Fruit fly (Drosophila melanogaster) whole organism, embryonic: Measurements from ENCODE around the gene D12.

Experiments used
- ATbp ChIP-seq: fragments of 200-800 bp; sonication (Bioruptor generic); optimal IDR thresholded peaks from 2 replicates; lab custom pipeline; 2017; ENCODE audit warnings: missing biosample characterization, mild to moderate bottlenecking, missing genetic modification characterization, missing genetic modification reagents
- Abd-B ChIP-seq: fragments of 200-800 bp; sonication (Bioruptor generic); optimal IDR thresholded peaks from 2 replicates; lab custom pipeline; 2018; ENCODE audit warnings: missing biosample characterization, mild to moderate bottlenecking, missing genetic modification characterization, moderate library complexity
- Ada2b ChIP-seq: fragments of 200-800 bp; sonication (Bioruptor generic); IDR thresholded peaks from 2 replicates; pipeline ENCODE4 v1.3.6; 2022; ENCODE audit warnings: missing biosample characterization, missing genetic modification characterization
- CG13287 ChIP-seq: fragments of 200-800 bp; sonication (Bioruptor generic); IDR thresholded peaks from 2 replicates; pipeline ENCODE4 v1.3.6; 2022; ENCODE audit warnings: missing biosample characterization, missing genetic modification characterization; ENCODE audit not compliant: partially characterized antibody
- CG13775 ChIP-seq: fragments of 200-800 bp; sonication (Bioruptor generic); optimal IDR thresholded peaks from 3 replicates; lab custom pipeline; 2017; ENCODE audit warnings: missing biosample characterization, mild to moderate bottlenecking, missing genetic modification characterization
- CG15073 ChIP-seq: fragments of 200-800 bp; sonication (Bioruptor generic); optimal IDR thresholded peaks from 2 replicates; lab custom pipeline; 2016; ENCODE audit warnings: missing biosample characterization, missing genetic modification characterization
- CG15514 ChIP-seq: fragments of 200-800 bp; sonication (Bioruptor generic); optimal IDR thresholded peaks from 3 replicates; lab custom pipeline; 2017; ENCODE audit warnings: missing biosample characterization, missing genetic modification characterization, mild to moderate bottlenecking, moderate library complexity, missing genetic modification reagents
- CG2116 ChIP-seq: fragments of 200-800 bp; sonication (Bioruptor generic); optimal IDR thresholded peaks from 3 replicates; lab custom pipeline; 2018; ENCODE audit warnings: missing biosample characterization, mild to moderate bottlenecking, missing genetic modification characterization
- CG2678 ChIP-seq: fragments of 200-800 bp; sonication (Bioruptor generic); optimal IDR thresholded peaks from 3 replicates; lab custom pipeline; 2019; ENCODE audit warnings: missing biosample characterization, mild to moderate bottlenecking, missing genetic modification characterization, moderate library complexity
- CG30403 ChIP-seq: fragments of 200-800 bp; sonication (Bioruptor generic); optimal IDR thresholded peaks from 3 replicates; lab custom pipeline; 2016; ENCODE audit warnings: missing biosample characterization, missing genetic modification characterization
- CG4282 ChIP-seq: fragments of 200-800 bp; sonication (Bioruptor generic); optimal IDR thresholded peaks from 2 replicates; lab custom pipeline; 2016; ENCODE audit warnings: missing biosample characterization, missing genetic modification characterization
- CG43689 ChIP-seq: fragments of 200-800 bp; sonication (Bioruptor generic); IDR thresholded peaks from 2 replicates; pipeline ENCODE4 v1.3.6; 2022; ENCODE audit warnings: missing biosample characterization, missing genetic modification characterization
- CG4730 ChIP-seq: fragments of 200-800 bp; sonication (Bioruptor generic); IDR thresholded peaks from 2 replicates; pipeline ENCODE4 v1.3.6; 2022; ENCODE audit warnings: missing biosample characterization, missing genetic modification characterization
- CG6254 ChIP-seq: fragments of 200-800 bp; sonication (Bioruptor generic); optimal IDR thresholded peaks from 3 replicates; lab custom pipeline; 2017; ENCODE audit warnings: mild to moderate bottlenecking, missing biosample characterization, missing genetic modification reagents, missing genetic modification characterization
- CG6654 ChIP-seq: fragments of 200-800 bp; sonication (Bioruptor generic); optimal IDR thresholded peaks from 2 replicates; lab custom pipeline; 2017; ENCODE audit warnings: missing biosample characterization, mild to moderate bottlenecking, missing genetic modification characterization
- CG6765 ChIP-seq: fragments of 200-800 bp; sonication (Bioruptor generic); optimal IDR thresholded peaks from 3 replicates; lab custom pipeline; 2017; ENCODE audit warnings: missing biosample characterization, mild to moderate bottlenecking, missing genetic modification characterization
- CG8359 ChIP-seq: fragments of 200-800 bp; sonication (Bioruptor generic); optimal IDR thresholded peaks from 2 replicates; lab custom pipeline; 2017; ENCODE audit warnings: missing biosample characterization, mild to moderate bottlenecking, missing genetic modification characterization, borderline replicate concordance
- CG9727 ChIP-seq: fragments of 200-800 bp; sonication (Bioruptor generic); optimal IDR thresholded peaks from 3 replicates; lab custom pipeline; 2017; ENCODE audit warnings: missing biosample characterization, mild to moderate bottlenecking, missing genetic modification characterization
- CG9932 ChIP-seq: fragments of 200-800 bp; sonication (Bioruptor generic); IDR thresholded peaks from 2 replicates; pipeline ENCODE4 v1.3.6; 2022; ENCODE audit warnings: missing biosample characterization, missing genetic modification characterization
- Chrac-16 ChIP-seq: fragments of 200-800 bp; sonication (Bioruptor generic); optimal IDR thresholded peaks from 3 replicates; lab custom pipeline; 2016; ENCODE audit warnings: missing biosample characterization, missing genetic modification characterization
- H15 ChIP-seq: fragments of 200-800 bp; sonication (Bioruptor generic); IDR thresholded peaks from 3 replicates; pipeline ENCODE4 v1.3.6; 2022; ENCODE audit warnings: missing biosample characterization, missing genetic modification characterization
- HLH3B ChIP-seq: fragments of 200-800 bp; sonication (Bioruptor generic); IDR thresholded peaks from 2 replicates; pipeline ENCODE4 v1.3.6; 2022; ENCODE audit warnings: missing biosample characterization, missing genetic modification characterization
- Hr51 ChIP-seq, 2 experiments: fragments of 200-800 bp; sonication (Bioruptor generic); optimal IDR thresholded peaks; 2 replicates in 1 of 2; 3 replicates in 1 of 2; lab custom pipeline; 2016 to 2018; ENCODE audit warnings: missing biosample characterization in 2 of 2, missing genetic modification characterization in 2 of 2, mild to moderate bottlenecking in 1 of 2, moderate library complexity in 1 of 2
- MESR4 ChIP-seq: fragments of 200-800 bp; sonication (Bioruptor generic); optimal IDR thresholded peaks from 2 replicates; lab custom pipeline; 2018; ENCODE audit warnings: missing biosample characterization, mild to moderate bottlenecking, missing genetic modification characterization, moderate library complexity
- Med ChIP-seq: fragments of 200-800 bp; sonication (Bioruptor generic); peaks from one replicate; lab custom pipeline; 2016; ENCODE audit warnings: missing biosample characterization, missing genetic modification characterization, mild to moderate bottlenecking, inconsistent platforms, moderate library complexity
- Mrtf ChIP-seq: fragments of 200-800 bp; sonication (Bioruptor generic); IDR thresholded peaks from 3 replicates; pipeline ENCODE4 v1.3.6; 2022; ENCODE audit warnings: missing biosample characterization, missing genetic modification characterization
- NC2α ChIP-seq: fragments of 200-800 bp; sonication (Bioruptor generic); optimal IDR thresholded peaks from 2 replicates; lab custom pipeline; 2016; ENCODE audit warnings: missing biosample characterization, missing genetic modification characterization
- Sox100B ChIP-seq: fragments of 200-800 bp; sonication (Bioruptor generic); optimal IDR thresholded peaks from 3 replicates; lab custom pipeline; 2018; ENCODE audit warnings: missing biosample characterization, mild to moderate bottlenecking, missing genetic modification characterization
- Sox102F ChIP-seq: fragments of 200-800 bp; sonication (Bioruptor generic); optimal IDR thresholded peaks from 2 replicates; lab custom pipeline; 2018; ENCODE audit warnings: missing biosample characterization, mild to moderate bottlenecking, missing genetic modification characterization, moderate library complexity
- Ssrp ChIP-seq: fragments of 200-800 bp; sonication (Bioruptor generic); optimal IDR thresholded peaks from 2 replicates; lab custom pipeline; 2018; ENCODE audit warnings: missing biosample characterization, mild to moderate bottlenecking, missing genetic modification characterization, moderate library complexity
- Taf1 ChIP-seq: fragments of 200-800 bp; sonication (Bioruptor generic); IDR thresholded peaks from 2 replicates; pipeline ENCODE4 v1.3.6; 2022; ENCODE audit warnings: missing biosample characterization, missing genetic modification characterization
- ab ChIP-seq: fragments of 200-800 bp; sonication (Bioruptor generic); optimal IDR thresholded peaks from 2 replicates; lab custom pipeline; 2016; ENCODE audit warnings: missing biosample characterization, missing genetic modification characterization
- ato ChIP-seq: fragments of 200-800 bp; sonication (Bioruptor generic); IDR thresholded peaks from 2 replicates; pipeline ENCODE4 v1.3.6; 2022; ENCODE audit warnings: missing biosample characterization, missing genetic modification characterization; ENCODE audit not compliant: partially characterized antibody
- disco-r ChIP-seq: fragments of 200-800 bp; sonication (Bioruptor generic); optimal IDR thresholded peaks from 2 replicates; lab custom pipeline; 2016; ENCODE audit warnings: missing biosample characterization, missing genetic modification characterization
- gro ChIP-seq: fragments of 200-800 bp; sonication (Bioruptor generic); optimal IDR thresholded peaks from 2 replicates; lab custom pipeline; 2016; ENCODE audit warnings: missing biosample characterization, missing genetic modification characterization
- gt ChIP-seq: fragments of 200-800 bp; sonication (Bioruptor generic); IDR thresholded peaks from 2 replicates; pipeline ENCODE4 v1.3.6; 2022; ENCODE audit warnings: missing biosample characterization, missing genetic modification characterization
- hb ChIP-seq: fragments of 200-800 bp; sonication (Bioruptor generic); IDR thresholded peaks from 3 replicates; pipeline ENCODE4 v1.3.6; 2022; ENCODE audit warnings: missing biosample characterization, missing genetic modification characterization; ENCODE audit not compliant: partially characterized antibody
- peb ChIP-seq: fragments of 200-800 bp; sonication (Bioruptor generic); IDR thresholded peaks from 2 replicates; pipeline ENCODE4 v1.3.6; 2022; ENCODE audit warnings: missing biosample characterization, missing genetic modification characterization
- phol ChIP-seq: fragments of 200-800 bp; sonication (Bioruptor generic); optimal IDR thresholded peaks from 3 replicates; lab custom pipeline; 2018; ENCODE audit warnings: missing biosample characterization, mild to moderate bottlenecking, missing genetic modification characterization, moderate library complexity
- pros ChIP-seq: fragments of 200-800 bp; sonication (Bioruptor generic); optimal IDR thresholded peaks from 3 replicates; lab custom pipeline; 2019; ENCODE audit warnings: missing biosample characterization, mild to moderate bottlenecking, missing genetic modification characterization, moderate library complexity
- pum ChIP-seq: fragments of 200-800 bp; sonication (Bioruptor generic); optimal IDR thresholded peaks from 2 replicates; lab custom pipeline; 2016; ENCODE audit warnings: missing biosample characterization, missing genetic modification characterization
- rib ChIP-seq: fragments of 200-800 bp; sonication (Bioruptor generic); IDR thresholded peaks from 2 replicates; pipeline ENCODE4 v1.3.6; 2022; ENCODE audit warnings: missing biosample characterization, missing genetic modification characterization
- sd ChIP-seq: fragments of 200-800 bp; sonication (Bioruptor generic); optimal IDR thresholded peaks from 3 replicates; lab custom pipeline; 2018; ENCODE audit warnings: missing biosample characterization, mild to moderate bottlenecking, missing genetic modification characterization, moderate library complexity
- sisA ChIP-seq: fragments of 200-800 bp; sonication (Bioruptor generic); IDR thresholded peaks from 2 replicates; pipeline ENCODE4 v1.3.6; 2022; ENCODE audit warnings: missing biosample characterization, missing genetic modification characterization
- slou ChIP-seq: fragments of 200-800 bp; sonication (Bioruptor generic); optimal IDR thresholded peaks from 3 replicates; lab custom pipeline; 2016; ENCODE audit warnings: missing biosample characterization, missing genetic modification characterization
- sna ChIP-seq: fragments of 200-800 bp; sonication (Bioruptor generic); IDR thresholded peaks from 2 replicates; pipeline ENCODE4 v1.3.6; 2022; ENCODE audit warnings: missing biosample characterization, missing genetic modification characterization; ENCODE audit not compliant: partially characterized antibody
- sqz ChIP-seq: fragments of 200-800 bp; sonication (Bioruptor generic); optimal IDR thresholded peaks from 3 replicates; lab custom pipeline; 2018; ENCODE audit warnings: missing biosample characterization, mild to moderate bottlenecking, missing genetic modification characterization
- wdn ChIP-seq: fragments of 200-800 bp; sonication (Bioruptor generic); IDR thresholded peaks from 2 replicates; pipeline ENCODE4 v1.3.6; 2022; ENCODE audit warnings: missing biosample characterization, missing genetic modification characterization

Gene D12

DNA sequence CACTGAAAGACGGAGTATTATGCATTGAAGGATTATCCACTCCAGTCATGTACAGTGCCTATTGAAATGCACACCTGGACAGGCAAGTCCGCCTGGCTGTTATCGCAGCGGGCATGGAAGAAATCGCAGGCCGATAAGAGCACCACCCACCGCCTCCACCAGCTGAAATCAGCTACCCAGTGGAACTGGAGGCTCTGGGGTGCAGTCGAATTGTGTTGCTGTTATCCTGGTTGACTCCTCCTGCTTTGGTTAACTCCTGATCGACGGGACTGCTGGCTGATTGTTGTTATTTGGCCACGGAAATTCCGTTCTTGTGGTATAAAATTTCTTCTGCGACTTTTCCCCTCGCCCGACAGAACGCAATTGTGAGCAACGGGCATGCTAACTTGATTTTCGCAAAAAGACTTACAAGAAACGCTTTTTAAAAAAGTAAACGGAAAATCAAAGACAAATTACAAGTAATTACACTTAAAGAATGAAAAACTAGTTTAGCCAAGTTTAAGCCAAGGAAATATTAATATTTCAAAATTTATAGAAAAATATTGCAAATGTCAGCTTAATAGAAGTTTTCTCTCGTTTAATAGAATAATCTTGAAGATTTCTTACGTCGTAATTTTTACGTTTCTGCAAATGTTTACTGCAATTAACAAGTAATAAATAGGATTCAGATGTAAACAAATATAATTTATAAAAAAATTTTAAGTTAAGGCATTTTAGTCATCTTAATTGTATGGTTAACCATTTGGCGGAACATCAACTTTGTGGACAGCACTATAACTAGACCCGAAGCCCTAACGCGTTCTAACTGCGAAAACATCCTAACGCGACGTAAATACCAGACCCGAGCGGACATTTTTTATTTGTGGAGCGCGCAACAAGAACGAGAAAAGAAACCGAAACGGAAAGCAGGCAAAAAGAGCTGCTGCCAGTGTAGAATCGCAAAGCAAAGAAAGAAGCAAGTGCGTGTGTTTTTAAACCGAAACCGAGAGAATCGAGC, 22.0 kb downstream of the D12 start, which contains the start of the genes CG13398 and Akap200 (continued):
- TF ChIP-seq Sox100B (GFP tag; lab: Kevin White, UChicago): peak; percentile 44
- TF ChIP-seq Mrtf: no peak
- no peak for TF ChIP-seq CG15073
- no peak for TF ChIP-seq pum (GFP tag; lab: Kevin White, UChicago)
- TF ChIP-seq MESR4 (GFP tag; lab: Kevin White, UChicago): peak; percentile 92
- TF ChIP-seq sna (GFP tag; lab: Robert Waterston, UW): no peak
- no peak for TF ChIP-seq hb
- peak; percentile 27 for TF ChIP-seq CG2116 (GFP tag; lab: Kevin White, UChicago)
- no peak for TF ChIP-seq Abd-B (GFP tag; lab: Kevin White, UChicago)
- no peak for TF ChIP-seq ATbp (GFP tag; lab: Kevin White, UChicago)
- no peak for TF ChIP-seq Hr51 (GFP tag; optimal IDR thresholded peaks at IDR 0.05; lab: Kevin White, UChicago)
- TF ChIP-seq sd (tag; lab: Kevin White, UChicago): peak; percentile 26
- no peak for TF ChIP-seq rib (GFP tag; lab: Robert Waterston, UW)
- TF ChIP-seq Sox102F (GFP tag; lab: Kevin White, UChicago): no peak
- peak; percentile 24 for TF ChIP-seq pros (GFP tag; lab: Kevin White, UChicago)
- no peak for TF ChIP-seq CG4730
- no peak for TF ChIP-seq CG8359 (GFP tag; lab: Kevin White, UChicago)
- TF ChIP-seq CG6254: no peak
- TF ChIP-seq CG2678 (tag; lab: Kevin White, UChicago): no peak
- no peak for TF ChIP-seq ato (GFP tag; lab: Robert Waterston, UW)
- TF ChIP-seq CG13287 (GFP tag; lab: Robert Waterston, UW): 0 out of 2 replicates have a peak, but pooled peaks have one; percentile 15
- peak; percentile 38 for TF ChIP-seq CG9727
- TF ChIP-seq Chrac-16 (GFP tag; lab: Kevin White, UChicago): no peak
- peak; percentile 19 for TF ChIP-seq CG15514 (GFP tag; lab: Kevin White, UChicago)
- TF ChIP-seq sqz (GFP tag; lab: Kevin White, UChicago): no peak
- TF ChIP-seq CG6765 (GFP tag; lab: Kevin White, UChicago): no peak
- TF ChIP-seq CG4282: no peak
- no peak for TF ChIP-seq H15 (GFP tag; lab: Robert Waterston, UW)
- no peak for TF ChIP-seq ab (GFP tag; lab: Kevin White, UChicago)
- TF ChIP-seq CG6654 (GFP tag; lab: Kevin White, UChicago): no peak
- TF ChIP-seq sisA: no peak
- TF ChIP-seq CG9932 (GFP tag; lab: Robert Waterston, UW): peak; percentile 55
- TF ChIP-seq phol: peak; percentile 94
- TF ChIP-seq HLH3B (GFP tag; lab: Robert Waterston, UW): no peak
- no peak for TF ChIP-seq gro
- TF ChIP-seq Taf1 (GFP tag; lab: Robert Waterston, UW): no peak
- no peak for TF ChIP-seq gt
- TF ChIP-seq CG43689 (GFP tag; lab: Robert Waterston, UW): no peak
- no peak for TF ChIP-seq wdn (GFP tag; lab: Robert Waterston, UW)
- TF ChIP-seq Ada2b: no peak
- TF ChIP-seq Med (GFP tag; lab: Kevin White, UChicago): peak; percentile 76
- TF ChIP-seq NC2α (GFP tag; lab: Kevin White, UChicago): no peak
- TF ChIP-seq Ssrp: peak; percentile 37
- no peak for TF ChIP-seq disco-r (GFP tag; lab: Kevin White, UChicago)
- no peak for TF ChIP-seq peb (GFP tag; lab: Robert Waterston, UW)
- TF ChIP-seq CG13775 (GFP tag; lab: Kevin White, UChicago): peak; percentile 59
- peak; percentile 50 for TF ChIP-seq CG30403 (GFP tag; lab: Kevin White, UChicago)
- no peak for TF ChIP-seq slou (GFP tag; lab: Kevin White, UChicago)
